Worm (Caenorhabditis elegans) whole organism, L3 larva: Measurements from ENCODE around the gene letm-1.
A peak's percentile ranks its signal among the peaks of the same experiment; 100 is the strongest.

Source experiments
- R02D3.7 ChIP-seq: fragments of 150-350 bp; optimal IDR thresholded peaks from 2 replicates; lab custom pipeline; 2014; ENCODE audit warnings: missing biosample characterization, missing genetic modification characterization
- aly-2 ChIP-seq: fragments of 150-350 bp; optimal IDR thresholded peaks from 2 replicates; lab custom pipeline; 2014; ENCODE audit warnings: missing biosample characterization, missing genetic modification characterization
- ceh-16 ChIP-seq: sonication (generic microtip); optimal IDR thresholded peaks from 2 replicates; lab custom pipeline; 2017; ENCODE audit warnings: missing biosample characterization, missing genetic modification characterization
- ceh-28 ChIP-seq: fragments of 150-350 bp; optimal IDR thresholded peaks from 2 replicates; lab custom pipeline; 2014; ENCODE audit warnings: missing biosample characterization, missing genetic modification reagents, missing genetic modification characterization
- ceh-9 ChIP-seq: sonication (generic microtip); optimal IDR thresholded peaks from 2 replicates; lab custom pipeline; 2018; ENCODE audit warnings: missing biosample characterization, missing genetic modification characterization
- daf-12 ChIP-seq: fragments of 150-350 bp; optimal IDR thresholded peaks from 2 replicates; lab custom pipeline; 2014; ENCODE audit warnings: missing biosample characterization, missing genetic modification reagents, missing genetic modification characterization
- egl-27 ChIP-seq: sonication (generic microtip); optimal IDR thresholded peaks from 4 replicates; lab custom pipeline; 2017; ENCODE audit warnings: missing biosample characterization, missing genetic modification reagents, missing genetic modification characterization
- egl-5 ChIP-seq: fragments of 150-350 bp; optimal IDR thresholded peaks from 2 replicates; lab custom pipeline; 2017; ENCODE audit warnings: missing biosample characterization, missing genetic modification reagents, missing genetic modification characterization, inconsistent platforms
- elt-1 ChIP-seq: fragments of 150-350 bp; optimal IDR thresholded peaks from 2 replicates; lab custom pipeline; 2014; ENCODE audit warnings: missing biosample characterization, missing genetic modification characterization
- elt-2 ChIP-seq: sonication (generic microtip); optimal IDR thresholded peaks from 2 replicates; lab custom pipeline; 2016; ENCODE audit warnings: missing genetic modification reagents, mild to moderate bottlenecking, missing genetic modification characterization, missing compliant biosample characterization
- eor-1 ChIP-seq, 2 experiments: fragments of 150-350 bp; optimal IDR thresholded peaks; 2 replicates each; lab custom pipeline; 2014 to 2018; ENCODE audit warnings: missing biosample characterization in 2 of 2, missing genetic modification characterization in 2 of 2
- fkh-10 ChIP-seq: sonication (generic microtip); optimal IDR thresholded peaks from 2 replicates; lab custom pipeline; 2017; ENCODE audit warnings: missing biosample characterization, missing genetic modification reagents, missing genetic modification characterization
- fkh-2 ChIP-seq: fragments of 150-350 bp; optimal IDR thresholded peaks from 2 replicates; lab custom pipeline; 2014; ENCODE audit warnings: missing biosample characterization, missing genetic modification reagents, missing genetic modification characterization
- hmg-11 ChIP-seq: sonication (generic microtip); optimal IDR thresholded peaks from 2 replicates; lab custom pipeline; 2016; ENCODE audit warnings: missing genetic modification characterization, missing compliant biosample characterization
- jun-1 ChIP-seq: fragments of 150-350 bp; optimal IDR thresholded peaks from 2 replicates; lab custom pipeline; 2014; ENCODE audit warnings: missing biosample characterization, missing genetic modification reagents, missing genetic modification characterization
- lin-15B ChIP-seq: fragments of 150-350 bp; optimal IDR thresholded peaks from 2 replicates; lab custom pipeline; 2014; ENCODE audit warnings: missing biosample characterization, missing genetic modification characterization
- lin-39 ChIP-seq: fragments of 150-350 bp; optimal IDR thresholded peaks from 2 replicates; lab custom pipeline; 2018; ENCODE audit warnings: missing biosample characterization, missing genetic modification reagents, missing genetic modification characterization
- lsy-12 ChIP-seq: sonication (generic microtip); optimal IDR thresholded peaks from 2 replicates; lab custom pipeline; 2016; ENCODE audit warnings: mild to moderate bottlenecking, missing genetic modification characterization, missing compliant biosample characterization
- mdl-1 ChIP-seq: fragments of 150-350 bp; optimal IDR thresholded peaks from 2 replicates; lab custom pipeline; 2014; ENCODE audit warnings: missing biosample characterization, missing genetic modification characterization
- mml-1 ChIP-seq: fragments of 150-350 bp; sonication (generic microtip); optimal IDR thresholded peaks from 3 replicates; lab custom pipeline; 2014; ENCODE audit warnings: missing biosample characterization, missing genetic modification characterization
- nfya-1 ChIP-seq: sonication (generic microtip); optimal IDR thresholded peaks from 2 replicates; lab custom pipeline; 2017; ENCODE audit warnings: missing genetic modification characterization, mild to moderate bottlenecking, missing compliant biosample characterization, antibody characterized with exemption, moderate library complexity; ENCODE audit not compliant: insufficient read depth
- nhr-12 ChIP-seq: fragments of 150-350 bp; optimal IDR thresholded peaks from 2 replicates; lab custom pipeline; 2014; ENCODE audit warnings: missing biosample characterization, missing genetic modification characterization
- nhr-23 ChIP-seq: fragments of 150-350 bp; optimal IDR thresholded peaks from 2 replicates; lab custom pipeline; 2014; ENCODE audit warnings: missing biosample characterization, missing genetic modification reagents, missing genetic modification characterization
- nhr-237 ChIP-seq: fragments of 150-350 bp; optimal IDR thresholded peaks from 2 replicates; lab custom pipeline; 2014; ENCODE audit warnings: missing biosample characterization, missing genetic modification characterization
- nhr-25 ChIP-seq: sonication (generic microtip); optimal IDR thresholded peaks from 2 replicates; lab custom pipeline; 2017; ENCODE audit warnings: missing biosample characterization, missing genetic modification characterization
- nhr-43 ChIP-seq: sonication (generic microtip); optimal IDR thresholded peaks from 2 replicates; lab custom pipeline; 2016; ENCODE audit warnings: mild to moderate bottlenecking, missing genetic modification characterization, missing compliant biosample characterization; ENCODE audit not compliant: poor library complexity, severe bottlenecking
- nhr-76 ChIP-seq: fragments of 150-350 bp; sonication (generic microtip); optimal IDR thresholded peaks from 5 replicates; lab custom pipeline; 2014; ENCODE audit warnings: missing biosample characterization, missing genetic modification characterization
- nhr-77 ChIP-seq: fragments of 150-350 bp; optimal IDR thresholded peaks from 2 replicates; lab custom pipeline; 2014; ENCODE audit warnings: missing biosample characterization, missing genetic modification characterization
- pha-4 ChIP-seq: fragments of 150-350 bp; optimal IDR thresholded peaks from 2 replicates; lab custom pipeline; 2014; ENCODE audit warnings: missing biosample characterization, missing genetic modification reagents, missing genetic modification characterization
- pqm-1 ChIP-seq: fragments of 150-350 bp; optimal IDR thresholded peaks from 2 replicates; lab custom pipeline; 2017; ENCODE audit warnings: missing biosample characterization, missing genetic modification characterization, inconsistent platforms
- sea-2 ChIP-seq: fragments of 150-350 bp; sonication (generic microtip); optimal IDR thresholded peaks from 4 replicates; lab custom pipeline; 2014; ENCODE audit warnings: missing biosample characterization, missing genetic modification reagents, missing genetic modification characterization
- snpc-4 ChIP-seq: fragments of 150-350 bp; optimal IDR thresholded peaks from 2 replicates; lab custom pipeline; 2014; ENCODE audit warnings: missing biosample characterization, missing genetic modification characterization
- tbx-2 ChIP-seq: sonication (generic microtip); optimal IDR thresholded peaks from 2 replicates; lab custom pipeline; 2016; ENCODE audit warnings: mild to moderate bottlenecking, missing genetic modification characterization, missing compliant biosample characterization
- unc-62 ChIP-seq: fragments of 150-350 bp; sonication (generic microtip); optimal IDR thresholded peaks from 4 replicates; lab custom pipeline; 2014; ENCODE audit warnings: missing biosample characterization, missing genetic modification reagents, missing genetic modification characterization
- zag-1 ChIP-seq: fragments of 150-350 bp; optimal IDR thresholded peaks from 2 replicates; lab custom pipeline; 2014; ENCODE audit warnings: missing biosample characterization, missing genetic modification characterization

Gene letm-1

DNA sequence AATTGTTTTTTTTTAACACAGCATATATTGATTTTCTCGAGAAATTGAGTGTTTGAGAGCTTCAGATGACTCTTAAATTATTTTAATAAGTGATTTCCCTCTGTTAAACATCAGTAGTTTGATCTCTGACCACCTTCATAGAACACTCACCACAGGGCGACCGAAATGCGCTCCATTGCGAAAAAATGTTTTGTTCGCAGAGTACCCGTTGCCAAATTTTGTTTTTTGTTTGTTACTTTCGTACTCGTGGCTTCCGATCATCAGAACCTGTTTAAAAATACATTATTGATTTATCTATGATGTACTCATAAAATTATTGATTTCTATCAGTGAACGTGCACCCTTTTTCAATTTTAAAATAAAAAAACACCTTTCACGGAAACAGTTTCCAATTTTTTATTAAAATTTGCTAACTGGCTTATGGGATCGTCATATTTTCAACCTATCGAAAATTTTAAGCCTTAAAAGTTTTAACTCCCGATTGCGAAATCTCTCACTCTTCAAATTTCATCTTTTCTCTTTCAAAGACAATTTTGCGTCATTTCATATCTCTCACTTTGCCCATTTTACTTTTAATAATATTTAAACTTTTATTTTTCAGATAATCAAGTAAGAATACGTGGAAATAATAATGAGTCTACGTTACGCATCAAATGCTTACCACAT is at the start of gene letm-1:
Gene letm-1 (plus strand): TSS at position 598 of the 666 bp plus-strand sequence.
- TF ChIP-seq elt-2 (tag; lab: Kevin White, UChicago), result peak; percentile 39
- TF ChIP-seq ceh-28, result peak; percentile 16
- peak; percentile 65 for TF ChIP-seq pqm-1 (tag; lab: Kevin White, UChicago)
- no peak for TF ChIP-seq tbx-2 (tag; lab: Kevin White, UChicago)
- peak; percentile 12 for TF ChIP-seq nfya-1
- TF ChIP-seq pha-4 (tag; lab: Kevin White, UChicago), result peak; percentile 49
- TF ChIP-seq snpc-4 (tag; lab: Kevin White, UChicago), result peak; percentile 22
- TF ChIP-seq jun-1 (tag; lab: Kevin White, UChicago), result no peak

DNA sequence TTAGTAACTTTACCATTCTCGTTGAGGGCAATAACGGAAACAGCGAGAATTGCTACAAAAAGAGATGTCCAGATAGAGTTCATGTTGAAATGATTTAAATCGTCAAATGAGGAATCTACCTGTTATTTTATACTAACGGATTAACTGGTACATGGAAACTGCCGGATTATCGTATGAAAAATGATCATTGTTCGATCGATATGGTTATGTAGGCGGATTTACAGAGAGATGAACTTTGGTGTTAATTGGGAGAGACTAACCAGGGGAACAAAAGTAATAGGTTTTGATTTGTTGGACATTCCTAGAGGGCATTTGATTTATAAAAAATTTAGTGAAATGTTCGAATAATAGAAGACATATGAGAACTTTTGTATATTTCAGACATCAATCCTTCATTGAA is 49.3 kb upstream of the letm-1 start, which contains the start of gene spig-9:
Gene spig-9 (minus strand): TSS at position 101 of the 400 bp plus-strand sequence.
- TF ChIP-seq fkh-10 (GFP tag; lab: Kevin White, UChicago) (no peak), nhr-12 (no peak), mml-1 (tag; lab: Kevin White, UChicago) (no peak), lsy-12 (tag; lab: Kevin White, UChicago) (no peak), mdl-1 (tag; lab: Kevin White, UChicago) (no peak), aly-2 (no peak), sea-2 (GFP tag; lab: Kevin White, UChicago) (no peak), hmg-11 (tag; lab: Kevin White, UChicago) (no peak), elt-2 (tag; lab: Kevin White, UChicago) (no peak), lin-15B (tag; lab: Kevin White, UChicago) (no peak), zag-1 (tag; lab: Kevin White, UChicago) (no peak), elt-1 (tag; lab: Kevin White, UChicago) (no peak), nhr-77 (no peak), nhr-237 (tag; lab: Kevin White, UChicago) (no peak), R02D3.7 (no peak), daf-12 (no peak), nhr-76 (tag; lab: Kevin White, UChicago) (no peak), fkh-2 (tag; lab: Kevin White, UChicago) (no peak)
- TF ChIP-seq, all 47 proteins: peak for 0

DNA sequence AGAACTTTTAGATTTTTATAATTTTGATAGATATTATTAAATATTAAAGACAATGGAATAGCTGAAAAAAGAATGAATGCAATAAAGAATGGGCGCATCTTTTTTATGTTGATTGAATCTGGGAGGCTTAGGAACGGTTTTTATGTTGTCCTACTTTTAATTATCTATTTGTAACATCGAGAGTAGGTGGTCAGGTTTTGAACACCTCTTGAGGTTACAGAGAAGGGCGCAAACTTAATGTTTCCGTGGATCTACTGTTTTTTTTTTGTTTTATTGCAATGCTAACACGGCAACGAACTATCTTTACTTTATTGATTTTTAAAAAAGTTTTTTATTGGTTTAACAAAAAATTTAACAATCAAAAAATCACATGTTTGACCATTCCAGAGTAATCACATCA is 47.2 kb upstream of the letm-1 start, which contains the start of gene F53F4.7:
Gene F53F4.7 (minus strand): TSS at position 101 of the 400 bp plus-strand sequence.
- TF ChIP-seq nhr-25 (tag; lab: Kevin White, UChicago), result no peak
- TF ChIP-seq nhr-77, result no peak
- no peak for TF ChIP-seq nhr-43
- no peak for TF ChIP-seq aly-2
- TF ChIP-seq egl-5 (tag; lab: Kevin White, UChicago), result no peak
- no peak for TF ChIP-seq ceh-16 (tag; lab: Kevin White, UChicago)
- TF ChIP-seq lin-39 (tag; lab: Kevin White, UChicago), result no peak
- TF ChIP-seq nhr-23 (tag; lab: Kevin White, UChicago), result no peak
- TF ChIP-seq ceh-9 (tag; lab: Kevin White, UChicago), result no peak
- no peak for TF ChIP-seq pha-4 (tag; lab: Kevin White, UChicago)
- TF ChIP-seq unc-62 (GFP tag; lab: Kevin White, UChicago), result no peak
- no peak for TF ChIP-seq nfya-1
- no peak for TF ChIP-seq tbx-2 (tag; lab: Kevin White, UChicago)
- TF ChIP-seq lin-15B (tag; lab: Kevin White, UChicago), result no peak
- TF ChIP-seq egl-27 (tag; lab: Kevin White, UChicago), result no peak
- TF ChIP-seq R02D3.7, result no peak
- no peak for TF ChIP-seq ceh-28

DNA sequence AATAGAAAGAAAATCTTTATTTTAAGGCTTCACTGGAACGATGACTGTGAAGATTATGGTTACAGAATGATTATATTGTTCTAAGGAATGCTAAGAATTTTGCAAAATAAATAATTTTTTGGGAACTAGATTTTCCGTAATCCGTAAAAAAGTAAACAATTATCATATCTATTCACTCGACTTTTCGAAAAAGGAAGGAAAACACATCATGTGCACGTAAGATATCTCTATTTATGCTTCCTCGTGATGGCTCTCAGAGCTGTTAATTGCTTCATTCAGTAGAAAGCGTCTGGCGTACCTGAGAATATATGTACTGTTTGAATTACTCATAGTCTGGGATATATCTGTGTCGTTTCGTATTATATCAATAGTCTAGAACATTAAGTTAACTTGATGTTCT is 41.3 kb upstream of the letm-1 start, which contains the start of gene srd-11:
Gene srd-11 (minus strand): TSS at position 101 of the 400 bp plus-strand sequence.
- TF ChIP-seq nfya-1, result no peak
- no peak for TF ChIP-seq unc-62 (GFP tag; lab: Kevin White, UChicago)
- no peak for TF ChIP-seq snpc-4 (tag; lab: Kevin White, UChicago)
- no peak for TF ChIP-seq pqm-1 (tag; lab: Kevin White, UChicago)
- TF ChIP-seq mdl-1 (tag; lab: Kevin White, UChicago), result no peak
- TF ChIP-seq nhr-237 (tag; lab: Kevin White, UChicago), result no peak
- TF ChIP-seq eor-1 (tag; optimal IDR thresholded peaks at IDR 0.05; lab: Kevin White, UChicago), result no peak
- no peak for TF ChIP-seq lin-39 (tag; lab: Kevin White, UChicago)
